Fruit fly (Drosophila melanogaster) whole organism, embryonic: ENCODE data around the gene CG7611.
A peak's percentile ranks its signal among the peaks of the same experiment; 100 is the strongest.

Experiments used
- Asciz ChIP-seq: fragments of 200-800 bp; sonication (Bioruptor generic); optimal IDR thresholded peaks from 2 replicates; lab custom pipeline; 2017; ENCODE audit warnings: missing biosample characterization, mild to moderate bottlenecking, missing genetic modification characterization, missing genetic modification reagents
- Awh ChIP-seq: fragments of 200-800 bp; sonication (Bioruptor generic); IDR thresholded peaks from 2 replicates; pipeline ENCODE4, ENCODE4 v1.3.6; 2022; ENCODE audit warnings: missing biosample characterization, missing genetic modification characterization
- Blimp-1 ChIP-seq: fragments of 200-800 bp; sonication (Bioruptor generic); optimal IDR thresholded peaks from 3 replicates; lab custom pipeline; 2018; ENCODE audit warnings: missing biosample characterization, missing genetic modification characterization, mild to moderate bottlenecking, moderate library complexity, missing genetic modification reagents
- Bteb2 ChIP-seq: fragments of 200-800 bp; sonication (Bioruptor generic); optimal IDR thresholded peaks from 2 replicates; lab custom pipeline; 2016; ENCODE audit warnings: missing biosample characterization, missing genetic modification characterization
- CG14667 ChIP-seq: fragments of 200-800 bp; sonication (Bioruptor generic); IDR thresholded peaks from 2 replicates; pipeline ENCODE4 v1.3.6; 2022; ENCODE audit warnings: missing biosample characterization, missing genetic modification characterization
- CG14710 ChIP-seq: fragments of 200-800 bp; sonication (Bioruptor generic); optimal IDR thresholded peaks from 3 replicates; lab custom pipeline; 2019; ENCODE audit warnings: missing biosample characterization, mild to moderate bottlenecking, missing genetic modification characterization, moderate library complexity
- CG15479 ChIP-seq: fragments of 200-800 bp; sonication (Bioruptor generic); optimal IDR thresholded peaks from 3 replicates; lab custom pipeline; 2019; ENCODE audit warnings: missing biosample characterization, mild to moderate bottlenecking, missing genetic modification characterization, moderate library complexity
- CG17912 ChIP-seq: fragments of 200-800 bp; sonication (Bioruptor generic); optimal IDR thresholded peaks from 2 replicates; lab custom pipeline; 2018; ENCODE audit warnings: missing biosample characterization, mild to moderate bottlenecking, missing genetic modification characterization
- CG1832 ChIP-seq: fragments of 200-800 bp; sonication (Bioruptor generic); optimal IDR thresholded peaks from 2 replicates; lab custom pipeline; 2017; ENCODE audit warnings: missing biosample characterization, mild to moderate bottlenecking, missing genetic modification characterization, inconsistent platforms
- CG2120 ChIP-seq: fragments of 200-800 bp; sonication (Bioruptor generic); optimal IDR thresholded peaks from 3 replicates; lab custom pipeline; 2016; ENCODE audit warnings: missing biosample characterization, missing genetic modification characterization
- CG3065 ChIP-seq: fragments of 200-800 bp; sonication (Bioruptor generic); optimal IDR thresholded peaks from 2 replicates; lab custom pipeline; 2016; ENCODE audit warnings: missing biosample characterization, missing genetic modification characterization
- CG4328 ChIP-seq: fragments of 200-800 bp; sonication (Bioruptor generic); optimal IDR thresholded peaks from 3 replicates; lab custom pipeline; 2017; ENCODE audit warnings: missing biosample characterization, missing genetic modification reagents, missing genetic modification characterization
- CG4360 ChIP-seq: fragments of 200-800 bp; sonication (Bioruptor generic); IDR thresholded peaks from 2 replicates; pipeline ENCODE4 v1.3.6; 2022; ENCODE audit warnings: missing biosample characterization, missing genetic modification characterization
- CG4707 ChIP-seq: fragments of 200-800 bp; sonication (Bioruptor generic); optimal IDR thresholded peaks from 2 replicates; lab custom pipeline; 2018; ENCODE audit warnings: missing biosample characterization, mild to moderate bottlenecking, missing genetic modification characterization, moderate library complexity
- CG5180 ChIP-seq: fragments of 200-800 bp; sonication (Bioruptor generic); optimal IDR thresholded peaks from 3 replicates; lab custom pipeline; 2017; ENCODE audit warnings: missing biosample characterization, missing genetic modification characterization, mild to moderate bottlenecking, moderate library complexity, missing genetic modification reagents
- CG8388 ChIP-seq: fragments of 200-800 bp; sonication (Bioruptor generic); optimal IDR thresholded peaks from 2 replicates; lab custom pipeline; 2019; ENCODE audit warnings: missing biosample characterization, mild to moderate bottlenecking, missing genetic modification characterization, moderate library complexity
- CG9817 ChIP-seq: fragments of 200-800 bp; sonication (Bioruptor generic); optimal IDR thresholded peaks from 2 replicates; lab custom pipeline; 2018; ENCODE audit warnings: missing biosample characterization, mild to moderate bottlenecking, missing genetic modification characterization, moderate library complexity
- D19B ChIP-seq: fragments of 200-800 bp; sonication (Bioruptor generic); optimal IDR thresholded peaks from 2 replicates; lab custom pipeline; 2017; ENCODE audit warnings: missing biosample characterization, mild to moderate bottlenecking, missing genetic modification characterization
- Eip74EF ChIP-seq, 2 experiments: fragments of 200-800 bp in 1 of 2; fragments of >200 bp in 1 of 2; sonication (Bioruptor generic) in 1 of 2; optimal IDR thresholded peaks; 2 replicates each; lab custom pipeline; 2017 to 2019; ENCODE audit warnings: missing biosample characterization in 2 of 2, missing genetic modification characterization in 2 of 2, mild to moderate bottlenecking in 1 of 2, moderate library complexity in 1 of 2
- Ets65A ChIP-seq: fragments of 200-800 bp; sonication (Bioruptor generic); peaks from one replicate; lab custom pipeline; 2016; ENCODE audit warnings: missing biosample characterization, missing genetic modification characterization
- Gsc ChIP-seq: fragments of 200-800 bp; sonication (Bioruptor generic); IDR thresholded peaks from 2 replicates; pipeline ENCODE4 v1.3.6; 2022; ENCODE audit warnings: missing biosample characterization, missing genetic modification characterization
- HmgZ ChIP-seq: fragments of 200-800 bp; sonication (Bioruptor generic); optimal IDR thresholded peaks from 2 replicates; lab custom pipeline; 2018; ENCODE audit warnings: missing biosample characterization, mild to moderate bottlenecking, missing genetic modification characterization
- Hmr ChIP-seq: fragments of 200-800 bp; sonication (Bioruptor generic); optimal IDR thresholded peaks from 3 replicates; lab custom pipeline; 2017; ENCODE audit warnings: mild to moderate bottlenecking, missing biosample characterization, missing genetic modification reagents, missing genetic modification characterization
- Hr39 ChIP-seq: fragments of >200 bp; optimal IDR thresholded peaks from 2 replicates; lab custom pipeline; 2017
- NK7.1 ChIP-seq: fragments of 200-800 bp; sonication (Bioruptor generic); optimal IDR thresholded peaks from 3 replicates; lab custom pipeline; 2016; ENCODE audit warnings: missing biosample characterization, missing genetic modification characterization
- Oaz ChIP-seq: fragments of 200-800 bp; sonication (Bioruptor generic); IDR thresholded peaks from 2 replicates; pipeline ENCODE4 v1.3.6; 2022; ENCODE audit warnings: missing biosample characterization, missing genetic modification characterization
- Scr ChIP-seq: fragments of 200-800 bp; sonication (Bioruptor generic); IDR thresholded peaks from 2 replicates; pipeline ENCODE4 v1.3.6; 2022; ENCODE audit warnings: missing biosample characterization, missing genetic modification characterization; ENCODE audit not compliant: partially characterized antibody
- cato ChIP-seq: fragments of 200-800 bp; sonication (Bioruptor generic); optimal IDR thresholded peaks from 2 replicates; lab custom pipeline; 2016; ENCODE audit warnings: missing biosample characterization, missing genetic modification characterization, borderline replicate concordance
- chn ChIP-seq: fragments of 200-800 bp; sonication (Bioruptor generic); optimal IDR thresholded peaks from 2 replicates; lab custom pipeline; 2016; ENCODE audit warnings: missing biosample characterization, missing genetic modification characterization
- croc ChIP-seq: fragments of 200-800 bp; sonication (Bioruptor generic); conservative IDR thresholded peaks from 3 replicates; pipeline ENCODE4 v1.3.6; 2022; ENCODE audit warnings: missing biosample characterization, missing genetic modification characterization
- cwo ChIP-seq: fragments of 200-800 bp; sonication (Bioruptor generic); optimal IDR thresholded peaks from 3 replicates; lab custom pipeline; 2017; ENCODE audit warnings: missing biosample characterization, missing genetic modification characterization, mild to moderate bottlenecking, moderate library complexity, missing genetic modification reagents
- danr ChIP-seq: fragments of 200-800 bp; sonication (Bioruptor generic); IDR thresholded peaks from 2 replicates; pipeline ENCODE4 v1.3.6; 2022; ENCODE audit warnings: missing biosample characterization, missing genetic modification characterization
- en ChIP-seq: fragments of 200-800 bp; sonication (Bioruptor generic); optimal IDR thresholded peaks from 2 replicates; lab custom pipeline; 2016; ENCODE audit warnings: missing biosample characterization, missing genetic modification characterization
- grn ChIP-seq: fragments of 200-800 bp; sonication (Bioruptor generic); optimal IDR thresholded peaks from 3 replicates; lab custom pipeline; 2017; ENCODE audit warnings: missing biosample characterization, missing genetic modification characterization
- inv ChIP-seq: fragments of 200-800 bp; sonication (Bioruptor generic); IDR thresholded peaks from 2 replicates; pipeline ENCODE4 v1.3.6; 2022; ENCODE audit warnings: missing biosample characterization, missing genetic modification characterization; ENCODE audit not compliant: partially characterized antibody
- jigr1 ChIP-seq: fragments of 200-800 bp; sonication (Bioruptor generic); IDR thresholded peaks from 3 replicates; pipeline ENCODE4 v1.3.6; 2022; ENCODE audit warnings: missing biosample characterization, missing genetic modification characterization
- slbo ChIP-seq: fragments of 200-800 bp; sonication (Bioruptor generic); IDR thresholded peaks from 2 replicates; pipeline ENCODE4 v1.3.6; 2022; ENCODE audit warnings: missing biosample characterization, missing genetic modification characterization

The CG7611 gene

DNA sequence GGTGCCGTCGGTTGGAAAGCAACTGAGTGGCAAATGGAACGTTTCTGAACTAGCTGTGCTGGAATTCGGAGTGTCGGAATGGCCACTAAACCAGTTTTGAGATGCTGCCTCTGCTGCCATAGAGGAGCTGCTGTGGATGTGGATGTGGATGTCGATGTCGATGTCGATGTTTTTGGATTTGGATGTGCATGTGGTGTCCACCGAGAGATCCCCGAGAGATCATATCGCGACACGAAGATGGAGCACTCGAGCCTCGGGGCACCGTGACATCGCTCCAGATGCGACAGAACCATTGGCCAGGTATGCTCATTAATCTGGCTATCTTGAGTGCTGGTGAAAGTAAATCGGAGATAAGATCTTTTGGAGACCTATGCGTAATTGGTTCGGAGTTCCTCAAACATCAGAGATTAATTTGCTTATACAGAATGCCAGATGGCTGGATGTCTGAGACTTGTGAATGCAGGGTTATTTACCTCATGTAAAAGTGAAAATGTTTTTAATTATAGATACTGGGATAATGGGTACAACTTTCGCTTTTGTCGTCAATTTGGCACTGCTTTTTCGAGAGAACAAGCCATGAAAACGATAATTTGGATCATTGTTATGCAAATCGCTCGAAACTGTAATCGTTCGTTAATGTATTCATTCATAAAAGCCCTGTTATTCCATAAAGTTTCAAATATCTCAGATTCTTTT, 35.3 kb downstream of the CG7611 start, which contains the start of gene CG7173:
Gene CG7173, minus strand, starts transcription at position 51 of the 696 bp plus-strand sequence.
- TF ChIP-seq Blimp-1, result peak; percentile 90
- TF ChIP-seq grn, result peak; percentile 33
- no peak for TF ChIP-seq cato (GFP tag; lab: Kevin White, UChicago)
- no peak for TF ChIP-seq CG17912
- no peak for TF ChIP-seq Gsc (GFP tag; lab: Robert Waterston, UW)
- TF ChIP-seq CG4707, result no peak
- TF ChIP-seq CG9817, result no peak
- TF ChIP-seq CG4328 (GFP tag; lab: Kevin White, UChicago), result no peak
- no peak for TF ChIP-seq CG4360
- TF ChIP-seq CG3065, result no peak
- no peak for TF ChIP-seq cwo (GFP tag; lab: Kevin White, UChicago)
- TF ChIP-seq slbo (GFP tag; lab: Robert Waterston, UW), result no peak
- 0 out of 2 replicates have a peak, but pooled peaks have one; percentile 11 for TF ChIP-seq Awh (GFP tag; lab: Robert Waterston, UW)
- TF ChIP-seq CG15479, result no peak
- TF ChIP-seq Scr (GFP tag; lab: Robert Waterston, UW), result no peak
- no peak for TF ChIP-seq Hr39 (lab: Kevin White, UChicago)
- TF ChIP-seq Bteb2, result no peak
- TF ChIP-seq CG14667 (GFP tag; lab: Robert Waterston, UW), result no peak

- TF ChIP-seq inv (GFP tag; lab: Robert Waterston, UW) (no peak), D19B (peak; percentile 22), Ets65A (peak; percentile 37), Hmr (GFP tag; lab: Kevin White, UChicago) (no peak)
These were observed 39.1 kb downstream of the CG7611 start, which contains the start of gene CapaR for dm6 chr3L:21562081-21562480. TSS of gene CapaR (minus strand) at chr3L:21562181.

dm6 chr3L:21565126-21565525, 42.1 kb downstream of the CG7611 start, which contains the start of gene CG7634:
TSS of gene CG7634 (plus strand) at chr3L:21565426.
- no peak for TF ChIP-seq Oaz (GFP tag; lab: Robert Waterston, UW)
- no peak for TF ChIP-seq HmgZ
- no peak for TF ChIP-seq CG5180 (GFP tag; lab: Kevin White, UChicago)
- TF ChIP-seq croc (GFP tag; lab: Robert Waterston, UW), result no peak
- TF ChIP-seq jigr1, result no peak
- TF ChIP-seq danr (GFP tag; lab: Robert Waterston, UW), result no peak
- TF ChIP-seq chn (GFP tag; lab: Kevin White, UChicago), result no peak
- TF ChIP-seq CG9817, result no peak
- no peak for TF ChIP-seq Eip74EF (GFP tag; optimal IDR thresholded peaks at IDR 0.05; lab: Kevin White, UChicago)
- TF ChIP-seq en, result no peak
- no peak for TF ChIP-seq Asciz (GFP tag; lab: Kevin White, UChicago)
- TF ChIP-seq NK7.1 (GFP tag; lab: Kevin White, UChicago), result no peak
- TF ChIP-seq CG8388, result no peak
- TF ChIP-seq CG2120 (GFP tag; lab: Kevin White, UChicago), result no peak
- no peak for TF ChIP-seq CG1832 (GFP tag; lab: Kevin White, UChicago)
- TF ChIP-seq CG14710 (tag; lab: Kevin White, UChicago), result no peak
